Fruit fly (Drosophila melanogaster) whole organism, embryonic: ENCODE results near the gene CG14669.

Experiments
- Ada2b ChIP-seq: fragments of 200-800 bp; sonication (Bioruptor generic); IDR thresholded peaks from 2 replicates; pipeline ENCODE4 v1.3.6; 2022; ENCODE audit warnings: missing biosample characterization, missing genetic modification characterization
- Bdp1 ChIP-seq: fragments of 200-800 bp; sonication (Bioruptor generic); optimal IDR thresholded peaks from 3 replicates; lab custom pipeline; 2016; ENCODE audit warnings: missing biosample characterization, missing genetic modification characterization
- BtbVII ChIP-seq: fragments of 200-800 bp; sonication (Bioruptor generic); optimal IDR thresholded peaks from 3 replicates; lab custom pipeline; 2017; ENCODE audit warnings: missing biosample characterization, mild to moderate bottlenecking, missing genetic modification characterization
- CG1024 ChIP-seq: fragments of 200-800 bp; sonication (Bioruptor generic); IDR thresholded peaks from 2 replicates; pipeline ENCODE4 v1.3.6; 2022; ENCODE audit warnings: missing biosample characterization, missing genetic modification characterization
- CG10654 ChIP-seq: fragments of 200-800 bp; sonication (Bioruptor generic); optimal IDR thresholded peaks from 2 replicates; lab custom pipeline; 2016; ENCODE audit warnings: missing biosample characterization, missing genetic modification characterization
- CG11456 ChIP-seq: fragments of 200-800 bp; sonication (Bioruptor generic); IDR thresholded peaks from 3 replicates; pipeline ENCODE4 v1.3.6; 2022; ENCODE audit warnings: missing biosample characterization, missing genetic modification characterization
- CG14710 ChIP-seq: fragments of 200-800 bp; sonication (Bioruptor generic); optimal IDR thresholded peaks from 3 replicates; lab custom pipeline; 2019; ENCODE audit warnings: missing biosample characterization, mild to moderate bottlenecking, missing genetic modification characterization, moderate library complexity
- CG2202 ChIP-seq: fragments of 200-800 bp; sonication (Bioruptor generic); optimal IDR thresholded peaks from 2 replicates; lab custom pipeline; 2018; ENCODE audit warnings: missing biosample characterization, mild to moderate bottlenecking, missing genetic modification characterization
- CG31224 ChIP-seq: fragments of 200-800 bp; sonication (Bioruptor generic); IDR thresholded peaks from 2 replicates; pipeline ENCODE4 v1.3.6; 2022; ENCODE audit warnings: missing biosample characterization, missing genetic modification characterization
- CG31441 ChIP-seq: fragments of 200-800 bp; sonication (Bioruptor generic); IDR thresholded peaks from 2 replicates; pipeline ENCODE4 v1.3.6; 2022; ENCODE audit warnings: missing biosample characterization, missing genetic modification characterization
- CG32772 ChIP-seq: fragments of 200-800 bp; sonication (Bioruptor generic); IDR thresholded peaks from 2 replicates; pipeline ENCODE4 v1.3.6; 2022; ENCODE audit warnings: missing biosample characterization, missing genetic modification characterization
- CG4424 ChIP-seq: fragments of 200-800 bp; sonication (Bioruptor generic); optimal IDR thresholded peaks from 3 replicates; lab custom pipeline; 2016; ENCODE audit warnings: missing biosample characterization, missing genetic modification characterization
- CG4820 ChIP-seq: fragments of 200-800 bp; sonication (Bioruptor generic); optimal IDR thresholded peaks from 3 replicates; lab custom pipeline; 2016; ENCODE audit warnings: missing biosample characterization, missing genetic modification characterization
- CG6689 ChIP-seq: fragments of 200-800 bp; sonication (Bioruptor generic); IDR thresholded peaks from 2 replicates; pipeline ENCODE4 v1.3.6; 2022; ENCODE audit warnings: missing biosample characterization, missing genetic modification characterization
- CG7357 ChIP-seq: fragments of 200-800 bp; sonication (Bioruptor generic); IDR thresholded peaks from 3 replicates; pipeline ENCODE4 v1.3.6; 2022; ENCODE audit warnings: missing biosample characterization, missing genetic modification characterization
- CG7372 ChIP-seq: fragments of 200-800 bp; sonication (Bioruptor generic); IDR thresholded peaks from 2 replicates; pipeline ENCODE4 v1.3.6; 2022; ENCODE audit warnings: missing biosample characterization, missing genetic modification characterization
- CG7786 ChIP-seq: fragments of 200-800 bp; sonication (Bioruptor generic); optimal IDR thresholded peaks from 2 replicates; lab custom pipeline; 2016; ENCODE audit warnings: missing biosample characterization, missing genetic modification characterization
- CG7928 ChIP-seq: fragments of 200-800 bp; sonication (Bioruptor generic); optimal IDR thresholded peaks from 2 replicates; lab custom pipeline; 2017; ENCODE audit warnings: missing biosample characterization, mild to moderate bottlenecking, missing genetic modification characterization
- CG8388 ChIP-seq: fragments of 200-800 bp; sonication (Bioruptor generic); optimal IDR thresholded peaks from 2 replicates; lab custom pipeline; 2019; ENCODE audit warnings: missing biosample characterization, mild to moderate bottlenecking, missing genetic modification characterization, moderate library complexity
- CG9727 ChIP-seq: fragments of 200-800 bp; sonication (Bioruptor generic); optimal IDR thresholded peaks from 3 replicates; lab custom pipeline; 2017; ENCODE audit warnings: missing biosample characterization, mild to moderate bottlenecking, missing genetic modification characterization
- CG9817 ChIP-seq: fragments of 200-800 bp; sonication (Bioruptor generic); optimal IDR thresholded peaks from 2 replicates; lab custom pipeline; 2018; ENCODE audit warnings: missing biosample characterization, mild to moderate bottlenecking, missing genetic modification characterization, moderate library complexity
- Dbx ChIP-seq: fragments of 200-800 bp; sonication (Bioruptor generic); IDR thresholded peaks from 3 replicates; pipeline ENCODE4 v1.3.6; 2022; ENCODE audit warnings: missing biosample characterization, missing genetic modification characterization
- Elba2 ChIP-seq: fragments of 200-800 bp; sonication (Bioruptor generic); optimal IDR thresholded peaks from 3 replicates; lab custom pipeline; 2016; ENCODE audit warnings: missing biosample characterization, missing genetic modification characterization
- Fer1 ChIP-seq: fragments of 200-800 bp; sonication (Bioruptor generic); optimal IDR thresholded peaks from 2 replicates; lab custom pipeline; 2017; ENCODE audit warnings: missing biosample characterization, mild to moderate bottlenecking, missing genetic modification characterization
- GATAe ChIP-seq: fragments of 200-800 bp; sonication (Bioruptor generic); conservative IDR thresholded peaks from 2 replicates; pipeline ENCODE4 v1.3.6; 2022; ENCODE audit warnings: missing biosample characterization, missing genetic modification characterization
- Hr78 ChIP-seq, 2 experiments: fragments of 200-800 bp in 1 of 2; fragments of >200 bp in 1 of 2; sonication (Bioruptor generic) in 1 of 2; optimal IDR thresholded peaks; 2 replicates each; lab custom pipeline; 2017 to 2019; ENCODE audit warnings: missing biosample characterization in 2 of 2, missing genetic modification characterization in 2 of 2, mild to moderate bottlenecking in 1 of 2, moderate library complexity in 1 of 2
- Lhr ChIP-seq: fragments of 200-800 bp; sonication (Bioruptor generic); optimal IDR thresholded peaks from 3 replicates; lab custom pipeline; 2017; ENCODE audit warnings: mild to moderate bottlenecking, missing biosample characterization, missing genetic modification reagents, missing genetic modification characterization
- Neu2 ChIP-seq: fragments of 200-800 bp; sonication (Bioruptor generic); optimal IDR thresholded peaks from 3 replicates; lab custom pipeline; 2016; ENCODE audit warnings: missing biosample characterization, missing genetic modification characterization, borderline replicate concordance
- Nf-YC ChIP-seq: fragments of 200-800 bp; optimal IDR thresholded peaks from 3 replicates; lab custom pipeline; 2019; ENCODE audit warnings: missing biosample characterization, mild to moderate bottlenecking, missing genetic modification characterization, moderate library complexity
- Six4 ChIP-seq: fragments of 200-800 bp; sonication (Bioruptor generic); optimal IDR thresholded peaks from 2 replicates; lab custom pipeline; 2016; ENCODE audit warnings: missing biosample characterization, missing genetic modification characterization
- abd-A ChIP-seq: fragments of 200-800 bp; sonication (Bioruptor generic); optimal IDR thresholded peaks from 3 replicates; lab custom pipeline; 2019; ENCODE audit warnings: missing biosample characterization, mild to moderate bottlenecking, missing genetic modification characterization, moderate library complexity
- az2 ChIP-seq: fragments of 200-800 bp; sonication (Bioruptor generic); optimal IDR thresholded peaks from 3 replicates; lab custom pipeline; 2016; ENCODE audit warnings: missing biosample characterization, missing genetic modification characterization
- bab2 ChIP-seq: fragments of 200-800 bp; sonication (Bioruptor generic); optimal IDR thresholded peaks from 2 replicates; lab custom pipeline; 2016; ENCODE audit warnings: missing biosample characterization, missing genetic modification characterization
- bcd ChIP-seq: fragments of 200-800 bp; sonication (Bioruptor generic); optimal IDR thresholded peaks from 2 replicates; lab custom pipeline; 2017; ENCODE audit warnings: missing biosample characterization, mild to moderate bottlenecking, missing genetic modification characterization
- danr ChIP-seq: fragments of 200-800 bp; sonication (Bioruptor generic); IDR thresholded peaks from 2 replicates; pipeline ENCODE4 v1.3.6; 2022; ENCODE audit warnings: missing biosample characterization, missing genetic modification characterization
- dpn ChIP-seq, 2 experiments: fragments of 200-800 bp; sonication (Bioruptor generic); optimal IDR thresholded peaks; 3 replicates each; lab custom pipeline; 2016; ENCODE audit warnings: missing biosample characterization in 2 of 2, missing genetic modification characterization in 2 of 2
- ems ChIP-seq: fragments of 200-800 bp; sonication (Bioruptor generic); optimal IDR thresholded peaks from 3 replicates; lab custom pipeline; 2016; ENCODE audit warnings: missing biosample characterization, missing genetic modification characterization
- eve ChIP-seq, 2 experiments: fragments of >200 bp; optimal IDR thresholded peaks; 2 replicates each; lab custom pipeline; 2017; ENCODE audit warnings: missing biosample characterization in 2 of 2, missing genetic modification characterization in 2 of 2
- ewg ChIP-seq: fragments of 200-800 bp; sonication (Bioruptor generic); optimal IDR thresholded peaks from 3 replicates; lab custom pipeline; 2017; ENCODE audit warnings: mild to moderate bottlenecking, missing biosample characterization, missing genetic modification reagents, missing genetic modification characterization
- fd96Cb ChIP-seq: fragments of 200-800 bp; sonication (Bioruptor generic); optimal IDR thresholded peaks from 2 replicates; lab custom pipeline; 2018; ENCODE audit warnings: missing biosample characterization, mild to moderate bottlenecking, missing genetic modification characterization, moderate library complexity
- gem ChIP-seq: fragments of 200-800 bp; sonication (Bioruptor generic); optimal IDR thresholded peaks from 2 replicates; lab custom pipeline; 2019; ENCODE audit warnings: missing biosample characterization, mild to moderate bottlenecking, missing genetic modification characterization, moderate library complexity
- oc ChIP-seq: fragments of 200-800 bp; sonication (Bioruptor generic); optimal IDR thresholded peaks from 2 replicates; lab custom pipeline; 2018; ENCODE audit warnings: missing biosample characterization, mild to moderate bottlenecking, missing genetic modification characterization, moderate library complexity
- pita ChIP-seq: fragments of 200-800 bp; sonication (Bioruptor generic); optimal IDR thresholded peaks from 2 replicates; lab custom pipeline; 2017; ENCODE audit warnings: missing biosample characterization, mild to moderate bottlenecking, missing genetic modification characterization
- prd ChIP-seq, 3 experiments: fragments of >200 bp in 2 of 3; fragments of 200-800 bp in 1 of 3; sonication (Bioruptor generic) in 1 of 3; optimal IDR thresholded peaks in 2 of 3; IDR thresholded peaks in 1 of 3; 2 replicates in 2 of 3; 3 replicates in 1 of 3; pipeline versions ENCODE4 v1.3.6 to Lab custom; 2017 to 2022; ENCODE audit warnings: missing biosample characterization in 1 of 3, missing genetic modification characterization in 1 of 3
- pzg ChIP-seq: fragments of 200-800 bp; sonication (Bioruptor generic); optimal IDR thresholded peaks from 3 replicates; lab custom pipeline; 2018; ENCODE audit warnings: missing biosample characterization, mild to moderate bottlenecking, missing genetic modification characterization, moderate library complexity
- sens ChIP-seq: fragments of 200-800 bp; sonication (Bioruptor generic); peaks from one replicate; lab custom pipeline; 2016; ENCODE audit warnings: missing biosample characterization, missing genetic modification characterization
- sisA ChIP-seq: fragments of 200-800 bp; sonication (Bioruptor generic); IDR thresholded peaks from 2 replicates; pipeline ENCODE4 v1.3.6; 2022; ENCODE audit warnings: missing biosample characterization, missing genetic modification characterization
- sug ChIP-seq: fragments of 200-800 bp; optimal IDR thresholded peaks from 2 replicates; lab custom pipeline; 2019; ENCODE audit warnings: missing biosample characterization, mild to moderate bottlenecking, missing genetic modification characterization, moderate library complexity
- usp ChIP-seq: fragments of >200 bp; optimal IDR thresholded peaks from 2 replicates; lab custom pipeline; 2017; ENCODE audit warnings: missing biosample characterization, missing genetic modification characterization
- zf30C ChIP-seq: fragments of 200-800 bp; sonication (Bioruptor generic); optimal IDR thresholded peaks from 3 replicates; lab custom pipeline; 2018; ENCODE audit warnings: missing biosample characterization, mild to moderate bottlenecking, missing genetic modification characterization

CG14669 gene

DNA sequence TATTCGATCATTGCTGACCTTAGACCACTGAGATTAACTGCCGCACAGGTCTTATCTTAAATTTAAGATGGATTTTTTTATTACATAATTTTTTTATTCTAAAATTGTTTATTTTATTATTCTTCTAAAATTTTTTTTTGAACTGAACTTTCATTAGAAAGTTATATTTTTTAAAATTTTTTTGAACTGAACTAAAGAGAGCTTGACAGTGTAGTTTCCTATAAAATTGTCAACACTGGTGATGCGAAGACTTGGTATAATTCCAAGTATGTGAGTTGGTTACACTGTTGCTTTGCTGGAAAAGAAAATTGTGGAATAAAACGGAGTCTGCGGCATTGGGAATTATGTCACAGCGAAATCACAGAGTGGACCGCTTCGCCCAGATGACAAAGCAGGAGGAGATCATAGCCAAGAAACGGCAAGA lies 71.0 kb downstream of the CG14669 start, which contains the start of gene CG31550 (continued):
- TF ChIP-seq prd (optimal IDR thresholded peaks at IDR 0.05; lab: Kevin White, UChicago), result no peak
- peak; percentile 83; the same call in 2 of the 3 replicates for TF ChIP-seq prd (GFP tag; IDR thresholded peaks at IDR 0.05; lab: Robert Waterston, UW)
- TF ChIP-seq Ada2b (GFP tag; lab: Robert Waterston, UW), result peak; percentile 72
- TF ChIP-seq CG1024 (GFP tag; lab: Robert Waterston, UW), result peak; percentile 59; the same call in 1 of the 2 replicates
- peak; percentile 74 for TF ChIP-seq CG14710 (tag; lab: Kevin White, UChicago)
- peak; percentile 54 for TF ChIP-seq fd96Cb (tag; lab: Kevin White, UChicago)
- peak; percentile 74 for TF ChIP-seq sisA (GFP tag; lab: Robert Waterston, UW)
- peak; percentile 43 for TF ChIP-seq Lhr (GFP tag; lab: Kevin White, UChicago)
- TF ChIP-seq gem (tag; lab: Kevin White, UChicago), result peak; percentile 86
- TF ChIP-seq Fer1 (GFP tag; lab: Kevin White, UChicago), result peak; percentile 40
- peak; percentile 81 for TF ChIP-seq CG31441 (GFP tag; lab: Robert Waterston, UW)
- TF ChIP-seq CG8388 (GFP tag; lab: Kevin White, UChicago), result peak; percentile 62
- TF ChIP-seq Dbx, result peak; percentile 77; the same call in 2 of the 3 replicates
- peak; percentile 43 for TF ChIP-seq Six4 (GFP tag; lab: Kevin White, UChicago)
- TF ChIP-seq Neu2 (GFP tag; lab: Kevin White, UChicago), result no peak
- TF ChIP-seq az2, result peak; percentile 73
- peak; percentile 83 for TF ChIP-seq CG11456
- no peak for TF ChIP-seq eve (GFP tag; optimal IDR thresholded peaks at IDR 0.05; lab: Kevin White, UChicago)
- peak; percentile 59; the same call in 2 of the 3 replicates for TF ChIP-seq CG7357 (GFP tag; lab: Robert Waterston, UW)
- TF ChIP-seq usp (GFP tag; lab: Kevin White, UChicago), result no peak
- peak; percentile 55 for TF ChIP-seq sug (tag; lab: Kevin White, UChicago)
- peak; percentile 46 for TF ChIP-seq pzg (GFP tag; lab: Kevin White, UChicago)
- TF ChIP-seq CG9817 (tag; lab: Kevin White, UChicago), result peak; percentile 73
- TF ChIP-seq Elba2 (GFP tag; lab: Kevin White, UChicago), result peak; percentile 19
- TF ChIP-seq CG9727 (GFP tag; lab: Kevin White, UChicago), result peak; percentile 77
- TF ChIP-seq bab2, result peak; percentile 46
- TF ChIP-seq dpn (GFP tag; optimal IDR thresholded peaks at IDR 0.05; lab: Kevin White, UChicago), result peak; percentile 44 to 77
- no peak for TF ChIP-seq Hr78 (GFP tag; optimal IDR thresholded peaks at IDR 0.05; lab: Kevin White, UChicago)
- peak; percentile 71 for TF ChIP-seq CG31224
- TF ChIP-seq CG10654, result peak; percentile 64
- no peak for TF ChIP-seq pita (GFP tag; lab: Kevin White, UChicago)
- peak; percentile 27; the same call in 1 of the 2 replicates for TF ChIP-seq danr (GFP tag; lab: Robert Waterston, UW)
- TF ChIP-seq oc (tag; lab: Kevin White, UChicago), result peak; percentile 25
- peak; percentile 42 for TF ChIP-seq ewg (GFP tag; lab: Kevin White, UChicago)
- peak; percentile 29 for TF ChIP-seq BtbVII (GFP tag; lab: Kevin White, UChicago)
- TF ChIP-seq abd-A, result no peak
- peak; percentile 68 for TF ChIP-seq CG32772 (GFP tag; lab: Robert Waterston, UW)
- no peak for TF ChIP-seq CG7928 (GFP tag; lab: Kevin White, UChicago)
- peak; percentile 75 for TF ChIP-seq sens (GFP tag; lab: Kevin White, UChicago)
- peak; percentile 16 for TF ChIP-seq Bdp1 (GFP tag; lab: Kevin White, UChicago)
- TF ChIP-seq CG2202 (tag; lab: Kevin White, UChicago), result peak; percentile 27
- TF ChIP-seq ems, result no peak
- peak; percentile 90 for TF ChIP-seq zf30C (GFP tag; lab: Kevin White, UChicago)
- no peak for TF ChIP-seq GATAe
- TF ChIP-seq bcd (GFP tag; lab: Kevin White, UChicago), result peak; percentile 64
- peak; percentile 62 for TF ChIP-seq CG7786
- TF ChIP-seq CG7372, result 0 out of 2 replicates have a peak, but pooled peaks have one; percentile 55
- TF ChIP-seq CG6689 (GFP tag; lab: Robert Waterston, UW), result peak; percentile 71
- peak; percentile 29 for TF ChIP-seq CG4820 (GFP tag; lab: Kevin White, UChicago)
- TF ChIP-seq Nf-YC, result no peak
- peak; percentile 66 for TF ChIP-seq CG4424 (GFP tag; lab: Kevin White, UChicago)
